Worm (Caenorhabditis elegans) whole organism, young adult: Measurements from ENCODE around the gene K09E4.1.
A peak's percentile ranks its signal among the peaks of the same experiment; 100 is the strongest.

Experiments used
- B0019.2 ChIP-seq: fragments of 200-800 bp; sonication (Bioruptor generic); conservative IDR thresholded peaks from 2 replicates; pipeline ENCODE4 v1.3.6; 2022; ENCODE audit warnings: missing genetic modification reagents, missing genetic modification characterization, missing compliant biosample characterization
- B0035.1 ChIP-seq: sonication (generic microtip); optimal IDR thresholded peaks from 2 replicates; lab custom pipeline; 2016; ENCODE audit warnings: missing genetic modification characterization, mild to moderate bottlenecking, missing compliant biosample characterization, missing genotype, missing genetic modification reagents
- D2030.7 ChIP-seq: fragments of 200-800 bp; sonication (Bioruptor generic); IDR thresholded peaks from 2 replicates; pipeline ENCODE4 v1.3.6; 2022; ENCODE audit warnings: missing genetic modification reagents, missing genetic modification characterization, missing compliant biosample characterization
- F49E8.2 ChIP-seq: sonication (generic microtip); optimal IDR thresholded peaks from 3 replicates; lab custom pipeline; 2017; ENCODE audit warnings: missing genetic modification characterization, mild to moderate bottlenecking, missing compliant biosample characterization, antibody characterized with exemption, moderate library complexity; ENCODE audit not compliant: insufficient read depth
- F55B11.4 ChIP-seq: sonication (generic microtip); optimal IDR thresholded peaks from 2 replicates; lab custom pipeline; 2016; ENCODE audit warnings: missing compliant biosample characterization, missing genetic modification characterization, borderline replicate concordance; ENCODE audit not compliant: insufficient read depth
- F57A8.1 ChIP-seq: fragments of 200-800 bp; sonication (Bioruptor generic); optimal IDR thresholded peaks from 2 replicates; lab custom pipeline; 2018; ENCODE audit warnings: mild to moderate bottlenecking, missing genetic modification characterization, moderate library complexity, missing compliant biosample characterization
- Y53F4B.3 ChIP-seq: fragments of 200-800 bp; sonication (Bioruptor generic); IDR thresholded peaks from 2 replicates; pipeline ENCODE4 v1.3.6; 2022; ENCODE audit warnings: missing genetic modification reagents, missing genetic modification characterization, missing compliant biosample characterization
- Y53G8AR.9 ChIP-seq: fragments of 200-800 bp; sonication (Bioruptor generic); conservative IDR thresholded peaks from 2 replicates; pipeline ENCODE4 v1.3.6; 2022; ENCODE audit warnings: missing genetic modification reagents, missing genetic modification characterization, missing compliant biosample characterization
- Y67H2A.10 ChIP-seq: fragments of 200-800 bp; sonication (Bioruptor generic); conservative IDR thresholded peaks from 2 replicates; pipeline ENCODE4 v1.3.6; 2022; ENCODE audit warnings: missing genetic modification reagents, missing genetic modification characterization, missing compliant biosample characterization
- Y79H2A.3 ChIP-seq: fragments of 200-800 bp; sonication (Bioruptor generic); conservative IDR thresholded peaks from 2 replicates; pipeline ENCODE4 v1.3.6; 2022; ENCODE audit warnings: missing genetic modification reagents, missing genetic modification characterization, missing compliant biosample characterization
- aptf-3 ChIP-seq: fragments of 200-800 bp; sonication (Bioruptor generic); IDR thresholded peaks from 2 replicates; pipeline ENCODE4 v1.3.6; 2022; ENCODE audit warnings: missing genetic modification characterization, missing compliant biosample characterization
- athp-1 ChIP-seq: sonication (generic microtip); optimal IDR thresholded peaks from 2 replicates; lab custom pipeline; 2017; ENCODE audit warnings: mild to moderate bottlenecking, missing genetic modification characterization, missing compliant biosample characterization
- attf-6 ChIP-seq: fragments of 200-800 bp; sonication (Bioruptor generic); IDR thresholded peaks from 2 replicates; pipeline ENCODE4 v1.3.6; 2022; ENCODE audit warnings: missing genetic modification reagents, missing genetic modification characterization, missing compliant biosample characterization
- ccch-3 ChIP-seq: fragments of 200-800 bp; sonication (Bioruptor generic); optimal IDR thresholded peaks from 2 replicates; lab custom pipeline; 2018; ENCODE audit warnings: mild to moderate bottlenecking, missing genetic modification characterization, missing compliant biosample characterization
- cebp-1 ChIP-seq, 2 experiments: fragments of 200-800 bp in 1 of 2; sonication (Bioruptor generic) in 1 of 2; sonication (generic microtip) in 1 of 2; IDR thresholded peaks in 1 of 2; optimal IDR thresholded peaks in 1 of 2; 2 replicates each; pipeline versions ENCODE4 v1.3.6 to Lab custom; 2017 to 2022; ENCODE audit warnings: missing compliant biosample characterization in 2 of 2, missing genetic modification characterization in 2 of 2, mild to moderate bottlenecking in 1 of 2, missing genetic modification reagents in 1 of 2, moderate library complexity in 1 of 2
- ceh-58 ChIP-seq: fragments of 200-800 bp; sonication (Bioruptor generic); IDR thresholded peaks from 2 replicates; pipeline ENCODE4 v1.3.6; 2022; ENCODE audit warnings: missing genetic modification characterization, missing compliant biosample characterization
- chd-7 ChIP-seq: sonication (generic microtip); optimal IDR thresholded peaks from 2 replicates; lab custom pipeline; 2016; ENCODE audit warnings: mild to moderate bottlenecking, missing genetic modification characterization, moderate library complexity, missing compliant biosample characterization
- dpff-1 ChIP-seq: sonication (generic microtip); optimal IDR thresholded peaks from 2 replicates; lab custom pipeline; 2017; ENCODE audit warnings: mild to moderate bottlenecking, missing genetic modification characterization, missing compliant biosample characterization
- efl-1 ChIP-seq: fragments of 150-350 bp; optimal IDR thresholded peaks from 2 replicates; lab custom pipeline; 2014; ENCODE audit warnings: missing biosample characterization, missing genetic modification reagents, missing genetic modification characterization
- egl-18 ChIP-seq: fragments of 200-800 bp; sonication (Bioruptor generic); IDR thresholded peaks from 2 replicates; pipeline ENCODE4 v1.3.6; 2022; ENCODE audit warnings: missing genetic modification reagents, missing genetic modification characterization, missing compliant biosample characterization
- egl-44 ChIP-seq: fragments of 200-800 bp; sonication (Bioruptor generic); IDR thresholded peaks from 2 replicates; pipeline ENCODE4 v1.3.6; 2022; ENCODE audit warnings: missing genetic modification reagents, missing genetic modification characterization, missing compliant biosample characterization
- egrh-3 ChIP-seq: fragments of 200-800 bp; sonication (Bioruptor generic); IDR thresholded peaks from 2 replicates; pipeline ENCODE4 v1.3.6; 2022; ENCODE audit warnings: missing genetic modification reagents, missing genetic modification characterization, missing compliant biosample characterization
- ekl-4 ChIP-seq: fragments of 200-800 bp; sonication (Bioruptor generic); IDR thresholded peaks from 2 replicates; pipeline ENCODE4 v1.3.6; 2022; ENCODE audit warnings: missing genetic modification reagents, missing genetic modification characterization, missing compliant biosample characterization
- fkh-3 ChIP-seq: sonication (generic microtip); optimal IDR thresholded peaks from 2 replicates; lab custom pipeline; 2016; ENCODE audit warnings: mild to moderate bottlenecking, missing genetic modification characterization, missing compliant biosample characterization
- hlh-12 ChIP-seq: sonication (generic microtip); optimal IDR thresholded peaks from 2 replicates; lab custom pipeline; 2016; ENCODE audit warnings: missing genetic modification characterization, missing compliant biosample characterization
- hmg-20 ChIP-seq: fragments of 200-800 bp; sonication (Bioruptor generic); IDR thresholded peaks from 2 replicates; pipeline ENCODE4 v1.3.6; 2022; ENCODE audit warnings: missing genetic modification reagents, missing genetic modification characterization, missing compliant biosample characterization
- hsf-1 ChIP-seq: fragments of 200-800 bp; sonication (Bioruptor generic); IDR thresholded peaks from 2 replicates; pipeline ENCODE4 v1.3.6; 2022; ENCODE audit warnings: missing genetic modification reagents, missing genetic modification characterization, missing compliant biosample characterization
- let-526 ChIP-seq: fragments of 200-800 bp; sonication (Bioruptor generic); IDR thresholded peaks from 2 replicates; pipeline ENCODE4 v1.3.6; 2022; ENCODE audit warnings: missing genetic modification reagents, missing genetic modification characterization, missing compliant biosample characterization
- lin-54 ChIP-seq: fragments of 200-800 bp; sonication (Bioruptor generic); optimal IDR thresholded peaks from 2 replicates; lab custom pipeline; 2018; ENCODE audit warnings: mild to moderate bottlenecking, missing genetic modification characterization, missing compliant biosample characterization
- lsl-1 ChIP-seq: fragments of 200-800 bp; sonication (Bioruptor generic); optimal IDR thresholded peaks from 2 replicates; lab custom pipeline; 2018; ENCODE audit warnings: mild to moderate bottlenecking, missing genetic modification characterization, moderate library complexity, missing compliant biosample characterization
- madf-3 ChIP-seq: fragments of 200-800 bp; sonication (Bioruptor generic); IDR thresholded peaks from 2 replicates; pipeline ENCODE4 v1.3.6; 2022; ENCODE audit warnings: missing genetic modification reagents, missing genetic modification characterization, missing compliant biosample characterization
- mes-4 ChIP-seq: sonication (generic microtip); optimal IDR thresholded peaks from 2 replicates; lab custom pipeline; 2016; ENCODE audit warnings: missing genotype, missing genetic modification characterization, missing compliant biosample characterization
- nfya-1 ChIP-seq: sonication (generic microtip); optimal IDR thresholded peaks from 2 replicates; lab custom pipeline; 2017; ENCODE audit warnings: antibody characterized with exemption, missing compliant biosample characterization, missing genetic modification characterization, borderline replicate concordance; ENCODE audit not compliant: insufficient read depth
- nfyb-1 ChIP-seq: fragments of 200-800 bp; sonication (Bioruptor generic); IDR thresholded peaks from 2 replicates; pipeline ENCODE4 v1.3.6; 2022; ENCODE audit warnings: missing genetic modification reagents, missing genetic modification characterization, missing compliant biosample characterization
- nhr-179 ChIP-seq: sonication (generic microtip); optimal IDR thresholded peaks from 2 replicates; lab custom pipeline; 2016; ENCODE audit warnings: mild to moderate bottlenecking, missing genetic modification characterization, missing compliant biosample characterization
- pha-4 ChIP-seq: fragments of 150-350 bp; sonication (generic microtip); optimal IDR thresholded peaks from 2 replicates; lab custom pipeline; 2014; ENCODE audit warnings: missing biosample characterization, missing genetic modification reagents, missing genetic modification characterization
- repo-1 ChIP-seq: sonication (generic microtip); optimal IDR thresholded peaks from 2 replicates; lab custom pipeline; 2017; ENCODE audit warnings: mild to moderate bottlenecking, missing genetic modification characterization, missing compliant biosample characterization
- sptf-2 ChIP-seq: fragments of 200-800 bp; sonication (Bioruptor generic); optimal IDR thresholded peaks from 2 replicates; lab custom pipeline; 2018; ENCODE audit warnings: mild to moderate bottlenecking, missing genetic modification characterization, missing compliant biosample characterization
- tbx-9 ChIP-seq: sonication (generic microtip); optimal IDR thresholded peaks from 2 replicates; lab custom pipeline; 2016; ENCODE audit warnings: borderline replicate concordance, missing genetic modification characterization, inconsistent platforms, missing compliant biosample characterization
- unc-130 ChIP-seq: sonication (generic microtip); optimal IDR thresholded peaks from 2 replicates; lab custom pipeline; 2016; ENCODE audit warnings: missing genetic modification reagents, missing genetic modification characterization, missing compliant biosample characterization
- zfh-2 ChIP-seq: fragments of 200-800 bp; sonication (Bioruptor generic); conservative IDR thresholded peaks from 2 replicates; pipeline ENCODE4 v1.3.6; 2022; ENCODE audit warnings: missing genetic modification reagents, missing genetic modification characterization, missing compliant biosample characterization
- zim-3 ChIP-seq: sonication (generic microtip); optimal IDR thresholded peaks from 2 replicates; lab custom pipeline; 2017; ENCODE audit warnings: mild to moderate bottlenecking, missing genetic modification characterization, moderate library complexity, missing compliant biosample characterization
- ztf-18 ChIP-seq: sonication (generic microtip); optimal IDR thresholded peaks from 2 replicates; lab custom pipeline; 2016; ENCODE audit warnings: missing genotype, mild to moderate bottlenecking, missing genetic modification characterization, missing compliant biosample characterization
- ztf-25 ChIP-seq: fragments of 200-800 bp; sonication (Bioruptor generic); IDR thresholded peaks from 2 replicates; pipeline ENCODE4 v1.3.6; 2022; ENCODE audit warnings: missing genetic modification reagents, missing genetic modification characterization, missing compliant biosample characterization

Gene K09E4.1

ce11 chrII:14150031-14150430 lies 12.4 kb downstream of the K09E4.1 start, which contains the start of gene W03H9.1:
W03H9.1 (minus strand) TSS chrII:14150131.
- TF ChIP-seq Y79H2A.3 (GFP tag; lab: Robert Waterston, UW) (no peak), ztf-18 (no peak), Y53F4B.3 (GFP tag; lab: Robert Waterston, UW) (no peak), mes-4 (tag; lab: Kevin White, UChicago) (no peak), tbx-9 (no peak), pha-4 (tag; lab: Kevin White, UChicago) (no peak), aptf-3 (GFP tag; lab: Robert Waterston, UW) (no peak), F57A8.1 (no peak), dpff-1 (tag; lab: Kevin White, UChicago) (no peak), chd-7 (tag; lab: Kevin White, UChicago) (no peak), nhr-179 (no peak), nfyb-1 (GFP tag; lab: Robert Waterston, UW) (no peak), B0019.2 (no peak), B0035.1 (tag; lab: Kevin White, UChicago) (no peak), ekl-4 (no peak), lsl-1 (GFP tag; lab: Kevin White, UChicago) (no peak), F55B11.4 (tag; lab: Kevin White, UChicago) (no peak)

ce11 chrII:14152274-14152673 lies 14.6 kb downstream of the K09E4.1 start:
- TF ChIP-seq F55B11.4 (tag; lab: Kevin White, UChicago), result no peak
- TF ChIP-seq D2030.7 (GFP tag; lab: Robert Waterston, UW), result no peak
- TF ChIP-seq attf-6 (GFP tag; lab: Robert Waterston, UW), result no peak
- TF ChIP-seq egrh-3 (GFP tag; lab: Robert Waterston, UW), result peak; percentile 62; the same call in 1 of the 2 replicates
- no peak for TF ChIP-seq repo-1 (tag; lab: Kevin White, UChicago)
- TF ChIP-seq let-526 (GFP tag; lab: Robert Waterston, UW), result no peak
- no peak for TF ChIP-seq athp-1
- TF ChIP-seq zfh-2 (GFP tag; lab: Robert Waterston, UW), result peak; percentile 80
- TF ChIP-seq cebp-1 (GFP tag; IDR thresholded peaks at IDR 0.05; lab: Robert Waterston, UW), result no peak
- no peak for TF ChIP-seq cebp-1 (tag; optimal IDR thresholded peaks at IDR 0.05; lab: Kevin White, UChicago)

ce11 chrII:14154357-14154756 lies 16.7 kb downstream of the K09E4.1 start, which contains the start of gene Y48B6A.1:
Y48B6A.1 (minus strand) TSS chrII:14154373.
- TF ChIP-seq tbx-9 (no peak), ztf-18 (peak; percentile 82), ztf-25 (GFP tag; lab: Robert Waterston, UW) (peak; percentile 90), unc-130 (GFP tag; lab: Kevin White, UChicago) (peak; percentile 93), efl-1 (peak; percentile 65), aptf-3 (GFP tag; lab: Robert Waterston, UW) (no peak), zim-3 (tag; lab: Kevin White, UChicago) (peak; percentile 43), Y53G8AR.9 (GFP tag; lab: Robert Waterston, UW) (peak; percentile 93), egl-44 (GFP tag; lab: Robert Waterston, UW) (0 out of 2 replicates have a peak, but pooled peaks have one; percentile 46), fkh-3 (no peak), ccch-3 (GFP tag; lab: Kevin White, UChicago) (peak; percentile 80), hlh-12 (tag; lab: Kevin White, UChicago) (no peak), F49E8.2 (tag; lab: Kevin White, UChicago) (peak; percentile 92), Y67H2A.10 (GFP tag; lab: Robert Waterston, UW) (peak; percentile 76), lin-54 (GFP tag; lab: Kevin White, UChicago) (peak; percentile 87), sptf-2 (GFP tag; lab: Kevin White, UChicago) (peak; percentile 53), egl-18 (GFP tag; lab: Robert Waterston, UW) (no peak), cebp-1 (GFP tag; IDR thresholded peaks at IDR 0.05; lab: Robert Waterston, UW) (peak; percentile 81), cebp-1 (tag; optimal IDR thresholded peaks at IDR 0.05; lab: Kevin White, UChicago) (peak; percentile 88), hmg-20 (no peak), hsf-1 (peak; percentile 49; the same call in 1 of the 2 replicates), ceh-58 (GFP tag; lab: Robert Waterston, UW) (no peak), madf-3 (GFP tag; lab: Robert Waterston, UW) (peak; percentile 99), attf-6 (GFP tag; lab: Robert Waterston, UW) (0 out of 2 replicates have a peak, but pooled peaks have one; percentile 32), pha-4 (tag; lab: Kevin White, UChicago) (peak; percentile 29), nfya-1 (tag; lab: Kevin White, UChicago) (no peak), chd-7 (tag; lab: Kevin White, UChicago) (peak; percentile 30)
